Worm (Caenorhabditis elegans) whole organism, early embryonic: Measurements from ENCODE around the gene B0361.9.

Experiments used
- B0310.2 ChIP-seq: sonication (generic microtip); optimal IDR thresholded peaks from 2 replicates; lab custom pipeline; 2016; ENCODE audit warnings: mild to moderate bottlenecking, missing genetic modification characterization, missing compliant biosample characterization
- F13C5.2 ChIP-seq: sonication (generic microtip); optimal IDR thresholded peaks from 2 replicates; lab custom pipeline; 2017; ENCODE audit warnings: mild to moderate bottlenecking, missing genetic modification characterization, inconsistent platforms, missing compliant biosample characterization
- aly-1 ChIP-seq: sonication (generic microtip); optimal IDR thresholded peaks from 2 replicates; lab custom pipeline; 2016; ENCODE audit warnings: missing genetic modification characterization, missing compliant biosample characterization
- ama-1 ChIP-seq: fragments of 150-350 bp; optimal IDR thresholded peaks from 2 replicates; lab custom pipeline; 2014
- ceh-13 ChIP-seq: fragments of 200-800 bp; sonication (Bioruptor generic); optimal IDR thresholded peaks from 2 replicates; lab custom pipeline; 2018; ENCODE audit warnings: mild to moderate bottlenecking, missing genetic modification characterization, missing compliant biosample characterization
- ceh-36 ChIP-seq: sonication (generic microtip); optimal IDR thresholded peaks from 2 replicates; lab custom pipeline; 2016; ENCODE audit warnings: missing genetic modification characterization, inconsistent platforms, missing compliant biosample characterization
- ets-7 ChIP-seq: sonication (generic microtip); optimal IDR thresholded peaks from 2 replicates; lab custom pipeline; 2016; ENCODE audit warnings: missing genotype, missing genetic modification characterization, missing compliant biosample characterization
- flt-1 ChIP-seq: fragments of 200-800 bp; sonication (Bioruptor generic); IDR thresholded peaks from 2 replicates; pipeline ENCODE4 v1.3.6; 2022; ENCODE audit warnings: missing genetic modification characterization, missing compliant biosample characterization
- hmbx-1 ChIP-seq: sonication (generic microtip); optimal IDR thresholded peaks from 2 replicates; lab custom pipeline; 2016; ENCODE audit warnings: mild to moderate bottlenecking, missing genetic modification characterization, missing compliant biosample characterization
- hmg-4 ChIP-seq: fragments of 200-800 bp; sonication (Bioruptor generic); optimal IDR thresholded peaks from 2 replicates; lab custom pipeline; 2018; ENCODE audit warnings: mild to moderate bottlenecking, missing genetic modification characterization, missing compliant biosample characterization
- hnd-1 ChIP-seq: sonication (generic microtip); optimal IDR thresholded peaks from 2 replicates; lab custom pipeline; 2016; ENCODE audit warnings: missing genetic modification characterization, missing compliant biosample characterization
- pes-1 ChIP-seq: fragments of 200-800 bp; sonication (Bioruptor generic); IDR thresholded peaks from 2 replicates; pipeline ENCODE4 v1.3.6; 2022; ENCODE audit warnings: missing genetic modification reagents, missing genetic modification characterization, missing compliant biosample characterization
- scrt-1 ChIP-seq: fragments of 200-800 bp; sonication (Bioruptor generic); IDR thresholded peaks from 2 replicates; pipeline ENCODE4 v1.3.6; 2022; ENCODE audit warnings: missing genetic modification characterization, missing compliant biosample characterization
- sea-1 ChIP-seq: fragments of 200-800 bp; sonication (Bioruptor generic); conservative IDR thresholded peaks from 2 replicates; pipeline ENCODE4 v1.3.6; 2022; ENCODE audit warnings: missing genetic modification characterization, missing compliant biosample characterization
- tbx-11 ChIP-seq: fragments of 200-800 bp; sonication (Bioruptor generic); IDR thresholded peaks from 2 replicates; pipeline ENCODE4 v1.3.6; 2022; ENCODE audit warnings: missing genetic modification characterization, missing compliant biosample characterization
- tbx-37 ChIP-seq: fragments of 200-800 bp; sonication (Bioruptor generic); conservative IDR thresholded peaks from 2 replicates; pipeline ENCODE4 v1.3.6; 2022; ENCODE audit warnings: missing genetic modification reagents, missing genetic modification characterization, missing compliant biosample characterization
- tra-4 ChIP-seq: sonication (generic microtip); optimal IDR thresholded peaks from 2 replicates; lab custom pipeline; 2017; ENCODE audit warnings: missing genetic modification characterization, missing compliant biosample characterization

Gene B0361.9

ce11 chrIII:7314927-7315547 is 15.6 kb upstream of the B0361.9 start, which contains the start of gene nspg-6:
nspg-6 (minus strand) TSS chrIII:7314977.
- TF ChIP-seq tbx-11 (no peak), hnd-1 (tag; lab: Kevin White, UChicago) (no peak), tbx-37 (no peak), pes-1 (GFP tag; lab: Robert Waterston, UW) (no peak), tra-4 (tag; lab: Kevin White, UChicago) (no peak), ceh-13 (GFP tag; lab: Kevin White, UChicago) (no peak), hmg-4 (GFP tag; lab: Kevin White, UChicago) (no peak), sea-1 (GFP tag; lab: Robert Waterston, UW) (no peak), scrt-1 (GFP tag; lab: Robert Waterston, UW) (no peak), ceh-36 (tag; lab: Kevin White, UChicago) (no peak), hmbx-1 (no peak), B0310.2 (no peak), F13C5.2 (tag; lab: Kevin White, UChicago) (no peak), flt-1 (no peak), ama-1 (lab: Kevin White, UChicago) (no peak), aly-1 (tag; lab: Kevin White, UChicago) (no peak), ets-7 (no peak)

ce11 chrIII:7314473-7314872 is 15.0 kb upstream of the B0361.9 start:
- no peak for TF ChIP-seq ama-1 (lab: Kevin White, UChicago)
- TF ChIP-seq tbx-11 = no peak
- no peak for TF ChIP-seq ets-7
- TF ChIP-seq sea-1 (GFP tag; lab: Robert Waterston, UW) = no peak
- TF ChIP-seq pes-1 (GFP tag; lab: Robert Waterston, UW) = no peak
- TF ChIP-seq hmg-4 (GFP tag; lab: Kevin White, UChicago) = no peak
- TF ChIP-seq flt-1 = no peak
- no peak for TF ChIP-seq hmbx-1
- no peak for TF ChIP-seq tbx-37
- no peak for TF ChIP-seq hnd-1 (tag; lab: Kevin White, UChicago)
- TF ChIP-seq aly-1 (tag; lab: Kevin White, UChicago) = no peak
- no peak for TF ChIP-seq ceh-36 (tag; lab: Kevin White, UChicago)
- TF ChIP-seq scrt-1 (GFP tag; lab: Robert Waterston, UW) = no peak

ce11 chrIII:7310662-7311340 is 11.4 kb upstream of the B0361.9 start, which contains the start of the genes F56C9.6 and F56C9.3:
F56C9.6 (minus strand) TSS chrIII:7310773.
F56C9.3 (plus strand) TSS chrIII:7311290.
- TF ChIP-seq ceh-13 (GFP tag; lab: Kevin White, UChicago) (no peak), scrt-1 (GFP tag; lab: Robert Waterston, UW) (no peak), tbx-11 (no peak), ets-7 (no peak), hmg-4 (GFP tag; lab: Kevin White, UChicago) (no peak), flt-1 (no peak), F13C5.2 (tag; lab: Kevin White, UChicago) (no peak), aly-1 (tag; lab: Kevin White, UChicago) (no peak), tra-4 (tag; lab: Kevin White, UChicago) (no peak), hmbx-1 (no peak), hnd-1 (tag; lab: Kevin White, UChicago) (no peak), ceh-36 (tag; lab: Kevin White, UChicago) (no peak)

- TF ChIP-seq tbx-11 = no peak
- no peak for TF ChIP-seq tra-4 (tag; lab: Kevin White, UChicago)
- no peak for TF ChIP-seq flt-1
- TF ChIP-seq sea-1 (GFP tag; lab: Robert Waterston, UW) = no peak
- TF ChIP-seq scrt-1 (GFP tag; lab: Robert Waterston, UW) = no peak
- TF ChIP-seq pes-1 (GFP tag; lab: Robert Waterston, UW) = no peak
- no peak for TF ChIP-seq hnd-1 (tag; lab: Kevin White, UChicago)
- no peak for TF ChIP-seq tbx-37
- TF ChIP-seq ets-7 = no peak
Measured at ce11 chrIII:7308600-7309109, 9.2 kb upstream of the B0361.9 start, which contains the start of gene acbp-4. acbp-4 (minus strand) TSS chrIII:7309109.

ce11 chrIII:7305649-7305977 is 6.2 kb upstream of the B0361.9 start:
- TF ChIP-seq ama-1 (lab: Kevin White, UChicago) (no peak), B0310.2 (no peak)

- TF ChIP-seq tbx-37 (no peak), flt-1 (no peak), B0310.2 (no peak), ets-7 (no peak), tra-4 (tag; lab: Kevin White, UChicago) (no peak), pes-1 (GFP tag; lab: Robert Waterston, UW) (no peak), hmg-4 (GFP tag; lab: Kevin White, UChicago) (no peak), scrt-1 (GFP tag; lab: Robert Waterston, UW) (no peak), sea-1 (GFP tag; lab: Robert Waterston, UW) (no peak), ceh-36 (tag; lab: Kevin White, UChicago) (no peak), tbx-11 (no peak), aly-1 (tag; lab: Kevin White, UChicago) (no peak), F13C5.2 (tag; lab: Kevin White, UChicago) (no peak), ceh-13 (GFP tag; lab: Kevin White, UChicago) (no peak), hmbx-1 (no peak), ama-1 (lab: Kevin White, UChicago) (no peak), hnd-1 (tag; lab: Kevin White, UChicago) (no peak)
Measured at ce11 chrIII:7304961-7305648, 5.7 kb upstream of the B0361.9 start.

- TF ChIP-seq scrt-1 (GFP tag; lab: Robert Waterston, UW) (no peak), flt-1 (no peak), hnd-1 (tag; lab: Kevin White, UChicago) (no peak), tbx-37 (no peak), tbx-11 (no peak), ceh-13 (GFP tag; lab: Kevin White, UChicago) (no peak), sea-1 (GFP tag; lab: Robert Waterston, UW) (no peak), F13C5.2 (tag; lab: Kevin White, UChicago) (no peak), ama-1 (lab: Kevin White, UChicago) (no peak), hmg-4 (GFP tag; lab: Kevin White, UChicago) (no peak), aly-1 (tag; lab: Kevin White, UChicago) (no peak), pes-1 (GFP tag; lab: Robert Waterston, UW) (no peak), tra-4 (tag; lab: Kevin White, UChicago) (no peak), hmbx-1 (no peak), B0310.2 (no peak), ceh-36 (tag; lab: Kevin White, UChicago) (no peak), ets-7 (no peak)
Measured at ce11 chrIII:7301668-7302067, 2.2 kb upstream of the B0361.9 start.
